Worm (Caenorhabditis elegans): Measurements from ENCODE around the gene srz-83.

ce11 chrIV:3524584-3525020, 20.4 kb downstream of the srz-83 start:
- TF ChIP-seq lsy-2 (tag; optimal IDR thresholded peaks at IDR 0.05) (peak; percentile 39 to 66), nhr-76 (tag; optimal IDR thresholded peaks at IDR 0.05) (no peak), skn-1 (tag; optimal IDR thresholded peaks at IDR 0.05) (peak; percentile 0), unc-62 (GFP tag; optimal IDR thresholded peaks at IDR 0.05) (no peak), unc-130 (tag; optimal IDR thresholded peaks at IDR 0.05) (peak; percentile 59), fkh-10 (GFP tag; optimal IDR thresholded peaks at IDR 0.05) (no peak), nhr-77 (tag; optimal IDR thresholded peaks at IDR 0.05) (peak; percentile 4), dpl-1 (GFP tag; optimal IDR thresholded peaks at IDR 0.05) (peak; percentile 4 to 16 (median 13)), nhr-12 (tag; optimal IDR thresholded peaks at IDR 0.05) (no peak)
